Worm (Caenorhabditis elegans) whole organism, L3 larva: ENCODE data around the gene srbc-57.

ENCODE experiments used
- R02D3.7 ChIP-seq: fragments of 150-350 bp; optimal IDR thresholded peaks from 2 replicates; lab custom pipeline; 2014; ENCODE audit warnings: missing biosample characterization, missing genetic modification characterization
- ZK546.5 ChIP-seq: sonication (generic microtip); optimal IDR thresholded peaks from 2 replicates; lab custom pipeline; 2017; ENCODE audit warnings: missing biosample characterization, missing genetic modification characterization
- ceh-16 ChIP-seq: sonication (generic microtip); optimal IDR thresholded peaks from 2 replicates; lab custom pipeline; 2017; ENCODE audit warnings: missing biosample characterization, missing genetic modification characterization
- elt-2 ChIP-seq: sonication (generic microtip); optimal IDR thresholded peaks from 2 replicates; lab custom pipeline; 2016; ENCODE audit warnings: missing genetic modification reagents, mild to moderate bottlenecking, missing genetic modification characterization, missing compliant biosample characterization
- hmg-11 ChIP-seq: sonication (generic microtip); optimal IDR thresholded peaks from 2 replicates; lab custom pipeline; 2016; ENCODE audit warnings: missing genetic modification characterization, missing compliant biosample characterization
- lsy-12 ChIP-seq: sonication (generic microtip); optimal IDR thresholded peaks from 2 replicates; lab custom pipeline; 2016; ENCODE audit warnings: mild to moderate bottlenecking, missing genetic modification characterization, missing compliant biosample characterization
- mdl-1 ChIP-seq: fragments of 150-350 bp; optimal IDR thresholded peaks from 2 replicates; lab custom pipeline; 2014; ENCODE audit warnings: missing biosample characterization, missing genetic modification characterization
- nhr-11 ChIP-seq: fragments of 150-350 bp; optimal IDR thresholded peaks from 2 replicates; lab custom pipeline; 2014; ENCODE audit warnings: missing biosample characterization, missing genetic modification characterization
- nhr-23 ChIP-seq: fragments of 150-350 bp; optimal IDR thresholded peaks from 2 replicates; lab custom pipeline; 2014; ENCODE audit warnings: missing biosample characterization, missing genetic modification reagents, missing genetic modification characterization
- nhr-76 ChIP-seq: fragments of 150-350 bp; sonication (generic microtip); optimal IDR thresholded peaks from 5 replicates; lab custom pipeline; 2014; ENCODE audit warnings: missing biosample characterization, missing genetic modification characterization
- nhr-77 ChIP-seq: fragments of 150-350 bp; optimal IDR thresholded peaks from 2 replicates; lab custom pipeline; 2014; ENCODE audit warnings: missing biosample characterization, missing genetic modification characterization
- pha-4 ChIP-seq: fragments of 150-350 bp; optimal IDR thresholded peaks from 2 replicates; lab custom pipeline; 2014; ENCODE audit warnings: missing biosample characterization, missing genetic modification reagents, missing genetic modification characterization
- pqm-1 ChIP-seq: fragments of 150-350 bp; optimal IDR thresholded peaks from 2 replicates; lab custom pipeline; 2017; ENCODE audit warnings: missing biosample characterization, missing genetic modification characterization, inconsistent platforms

ce11 chrV:501230-501629 is 32.9 kb upstream of the srbc-57 start, which contains the start of gene str-256:
- TF ChIP-seq hmg-11 (no peak), nhr-77 (tag; lab: Kevin White, UChicago) (no peak), nhr-76 (no peak), nhr-23 (no peak), pqm-1 (tag; lab: Kevin White, UChicago) (no peak), elt-2 (tag; lab: Kevin White, UChicago) (no peak), ceh-16 (no peak), ZK546.5 (tag; lab: Kevin White, UChicago) (no peak), mdl-1 (no peak), pha-4 (tag; lab: Kevin White, UChicago) (no peak), lsy-12 (tag; lab: Kevin White, UChicago) (no peak), R02D3.7 (tag; lab: Kevin White, UChicago) (no peak), nhr-11 (no peak)
